Worm (Caenorhabditis elegans) whole organism, L1 larva: ENCODE data around the gene F57B9.8.
A peak's percentile ranks its signal among the peaks of the same experiment; 100 is the strongest.

Experiments
- Y116A8C.19 ChIP-seq: sonication (generic microtip); optimal IDR thresholded peaks from 2 replicates; lab custom pipeline; 2016; ENCODE audit warnings: missing compliant biosample characterization, missing genetic modification characterization, borderline replicate concordance
- aha-1 ChIP-seq: fragments of 150-350 bp; optimal IDR thresholded peaks from 2 replicates; lab custom pipeline; 2014; ENCODE audit warnings: missing biosample characterization, missing genetic modification characterization
- aly-2 ChIP-seq: fragments of 150-350 bp; optimal IDR thresholded peaks from 2 replicates; lab custom pipeline; 2014; ENCODE audit warnings: missing biosample characterization, missing genetic modification characterization
- blmp-1 ChIP-seq: fragments of 150-350 bp; optimal IDR thresholded peaks from 2 replicates; lab custom pipeline; 2014; ENCODE audit warnings: missing biosample characterization, missing genetic modification characterization
- ceh-8 ChIP-seq: fragments of 200-800 bp; sonication (Bioruptor generic); optimal IDR thresholded peaks from 2 replicates; lab custom pipeline; 2018; ENCODE audit warnings: mild to moderate bottlenecking, missing genetic modification characterization, moderate library complexity, missing compliant biosample characterization
- ceh-82 ChIP-seq, 3 experiments: fragments of 150-350 bp in 1 of 3; sonication (generic microtip) in 2 of 3; optimal IDR thresholded peaks; 2 replicates each; lab custom pipeline; 2014 to 2017; ENCODE audit warnings: missing biosample characterization in 3 of 3, missing genetic modification characterization in 3 of 3
- ceh-88 ChIP-seq: fragments of 200-800 bp; sonication (Bioruptor generic); IDR thresholded peaks from 2 replicates; pipeline ENCODE4 v1.3.6; 2022; ENCODE audit warnings: missing genetic modification characterization, missing compliant biosample characterization
- ceh-90 ChIP-seq: sonication (generic microtip); optimal IDR thresholded peaks from 2 replicates; lab custom pipeline; 2016; ENCODE audit warnings: missing genetic modification characterization, missing compliant biosample characterization
- ces-1 ChIP-seq: fragments of 150-350 bp; optimal IDR thresholded peaks from 2 replicates; lab custom pipeline; 2014; ENCODE audit warnings: missing biosample characterization, missing genetic modification reagents, missing genetic modification characterization
- dsc-1 ChIP-seq: sonication (generic microtip); optimal IDR thresholded peaks from 2 replicates; lab custom pipeline; 2016; ENCODE audit warnings: mild to moderate bottlenecking, missing genetic modification characterization, missing compliant biosample characterization
- fkh-4 ChIP-seq: sonication (generic microtip); optimal IDR thresholded peaks from 2 replicates; lab custom pipeline; 2016; ENCODE audit warnings: missing compliant biosample characterization, missing genetic modification characterization, borderline replicate concordance
- fkh-8 ChIP-seq: sonication (generic microtip); optimal IDR thresholded peaks from 2 replicates; lab custom pipeline; 2016; ENCODE audit warnings: mild to moderate bottlenecking, missing genetic modification characterization, missing compliant biosample characterization
- fos-1 ChIP-seq: fragments of 150-350 bp; optimal IDR thresholded peaks from 2 replicates; lab custom pipeline; 2014; ENCODE audit warnings: missing biosample characterization, missing genetic modification characterization
- grh-1 ChIP-seq: fragments of 200-800 bp; sonication (Bioruptor generic); IDR thresholded peaks from 2 replicates; pipeline ENCODE4 v1.3.6; 2022; ENCODE audit warnings: missing genetic modification reagents, missing genetic modification characterization, missing compliant biosample characterization
- hlh-4 ChIP-seq: sonication (generic microtip); optimal IDR thresholded peaks from 2 replicates; lab custom pipeline; 2016; ENCODE audit warnings: mild to moderate bottlenecking, missing genetic modification characterization, missing compliant biosample characterization
- hpl-2 ChIP-seq: fragments of 150-350 bp; optimal IDR thresholded peaks from 2 replicates; lab custom pipeline; 2014; ENCODE audit warnings: missing biosample characterization, missing genetic modification reagents, missing genetic modification characterization
- isw-1 ChIP-seq: fragments of 200-800 bp; sonication (Bioruptor generic); IDR thresholded peaks from 2 replicates; pipeline ENCODE4 v1.3.6; 2022; ENCODE audit warnings: missing genetic modification characterization, missing compliant biosample characterization
- lin-13 ChIP-seq: fragments of 150-350 bp; optimal IDR thresholded peaks from 2 replicates; lab custom pipeline; 2014; ENCODE audit warnings: missing biosample characterization, missing genetic modification reagents, missing genetic modification characterization
- lin-35 ChIP-seq, 2 experiments: fragments of 150-350 bp; optimal IDR thresholded peaks; 2 replicates each; lab custom pipeline; 2014; ENCODE audit warnings: missing biosample characterization in 2 of 2, missing genetic modification characterization in 2 of 2, missing genetic modification reagents in 2 of 2
- lin-39 ChIP-seq: fragments of 150-350 bp; optimal IDR thresholded peaks from 2 replicates; lab custom pipeline; 2014; ENCODE audit warnings: missing biosample characterization, missing genetic modification reagents, missing genetic modification characterization
- lir-3 ChIP-seq: sonication (generic microtip); optimal IDR thresholded peaks from 2 replicates; lab custom pipeline; 2016; ENCODE audit warnings: mild to moderate bottlenecking, missing genetic modification characterization, moderate library complexity, missing compliant biosample characterization; ENCODE audit not compliant: poor library complexity
- lsy-2 ChIP-seq, 2 experiments: fragments of 150-350 bp; optimal IDR thresholded peaks; 2 replicates each; lab custom pipeline; 2014; ENCODE audit warnings: missing biosample characterization in 2 of 2, missing genetic modification characterization in 2 of 2
- mdl-1 ChIP-seq, 2 experiments: fragments of 150-350 bp; optimal IDR thresholded peaks; 2 replicates each; lab custom pipeline; 2014 to 2017; ENCODE audit warnings: missing biosample characterization in 2 of 2, missing genetic modification characterization in 2 of 2, inconsistent platforms in 1 of 2
- mef-2 ChIP-seq: fragments of 150-350 bp; optimal IDR thresholded peaks from 2 replicates; lab custom pipeline; 2014; ENCODE audit warnings: missing biosample characterization, missing genetic modification characterization
- nhr-11 ChIP-seq: fragments of 150-350 bp; optimal IDR thresholded peaks from 2 replicates; lab custom pipeline; 2014; ENCODE audit warnings: missing biosample characterization, missing genetic modification characterization
- nhr-12 ChIP-seq: sonication (generic microtip); optimal IDR thresholded peaks from 2 replicates; lab custom pipeline; 2017; ENCODE audit warnings: missing biosample characterization, missing genetic modification characterization
- nhr-19 ChIP-seq: fragments of 200-800 bp; sonication (Bioruptor generic); conservative IDR thresholded peaks from 2 replicates; pipeline ENCODE4 v1.3.6; 2022; ENCODE audit warnings: missing genetic modification characterization, missing compliant biosample characterization
- nhr-20 ChIP-seq: sonication (generic microtip); optimal IDR thresholded peaks from 2 replicates; lab custom pipeline; 2016; ENCODE audit warnings: mild to moderate bottlenecking, missing genetic modification characterization, missing compliant biosample characterization
- nhr-47 ChIP-seq: sonication (generic microtip); optimal IDR thresholded peaks from 2 replicates; lab custom pipeline; 2016; ENCODE audit warnings: mild to moderate bottlenecking, missing genetic modification characterization, moderate library complexity, missing compliant biosample characterization
- nhr-71 ChIP-seq: sonication (generic microtip); optimal IDR thresholded peaks from 2 replicates; lab custom pipeline; 2016; ENCODE audit warnings: mild to moderate bottlenecking, missing genetic modification characterization, moderate library complexity, missing compliant biosample characterization
- nhr-85 ChIP-seq: sonication (generic microtip); peaks from one replicate; lab custom pipeline; 2016; ENCODE audit warnings: missing genetic modification characterization, inconsistent platforms, missing compliant biosample characterization
- nhr-90 ChIP-seq: sonication (generic microtip); optimal IDR thresholded peaks from 2 replicates; lab custom pipeline; 2016; ENCODE audit warnings: mild to moderate bottlenecking, missing genetic modification characterization, missing compliant biosample characterization; ENCODE audit not compliant: poor library complexity
- pag-3 ChIP-seq: sonication (generic microtip); optimal IDR thresholded peaks from 2 replicates; lab custom pipeline; 2017; ENCODE audit warnings: missing genetic modification characterization, mild to moderate bottlenecking, missing compliant biosample characterization, antibody characterized with exemption, borderline replicate concordance; ENCODE audit not compliant: insufficient read depth
- pqm-1 ChIP-seq: sonication (generic microtip); optimal IDR thresholded peaks from 3 replicates; lab custom pipeline; 2017; ENCODE audit warnings: missing biosample characterization, missing genetic modification characterization
- rnt-1 ChIP-seq: sonication (generic microtip); optimal IDR thresholded peaks from 2 replicates; lab custom pipeline; 2016; ENCODE audit warnings: mild to moderate bottlenecking, missing genetic modification characterization, moderate library complexity, missing compliant biosample characterization
- snu-23 ChIP-seq: sonication (generic microtip); optimal IDR thresholded peaks from 2 replicates; lab custom pipeline; 2016; ENCODE audit warnings: missing genetic modification characterization, missing compliant biosample characterization
- sox-4 ChIP-seq: sonication (generic microtip); optimal IDR thresholded peaks from 2 replicates; lab custom pipeline; 2016; ENCODE audit warnings: missing genetic modification characterization, missing compliant biosample characterization
- swsn-7 ChIP-seq: sonication (generic microtip); optimal IDR thresholded peaks from 2 replicates; lab custom pipeline; 2016; ENCODE audit warnings: missing genetic modification characterization, missing compliant biosample characterization
- tbx-2 ChIP-seq: sonication (generic microtip); optimal IDR thresholded peaks from 2 replicates; lab custom pipeline; 2016; ENCODE audit warnings: missing genetic modification characterization, missing compliant biosample characterization
- unc-130 ChIP-seq: fragments of 150-350 bp; optimal IDR thresholded peaks from 2 replicates; lab custom pipeline; 2017; ENCODE audit warnings: missing biosample characterization, missing genetic modification characterization, inconsistent platforms
- unc-62 ChIP-seq: fragments of 150-350 bp; optimal IDR thresholded peaks from 2 replicates; lab custom pipeline; 2014; ENCODE audit warnings: missing biosample characterization, missing genetic modification reagents, missing genetic modification characterization
- vab-15 ChIP-seq: sonication (generic microtip); optimal IDR thresholded peaks from 2 replicates; lab custom pipeline; 2017; ENCODE audit warnings: missing genotype, mild to moderate bottlenecking, missing genetic modification characterization, missing compliant biosample characterization
- xbp-1 ChIP-seq: sonication (generic microtip); optimal IDR thresholded peaks from 2 replicates; lab custom pipeline; 2016; ENCODE audit warnings: missing genetic modification characterization, missing compliant biosample characterization
- zag-1 ChIP-seq: fragments of 150-350 bp; optimal IDR thresholded peaks from 2 replicates; lab custom pipeline; 2014; ENCODE audit warnings: missing biosample characterization, missing genetic modification characterization
- zip-4 ChIP-seq: fragments of 200-800 bp; sonication (Bioruptor generic); optimal IDR thresholded peaks from 2 replicates; lab custom pipeline; 2018; ENCODE audit warnings: mild to moderate bottlenecking, missing genetic modification characterization, moderate library complexity, missing compliant biosample characterization
- ztf-4 ChIP-seq: fragments of 150-350 bp; optimal IDR thresholded peaks from 2 replicates; lab custom pipeline; 2014; ENCODE audit warnings: missing biosample characterization, missing genetic modification characterization

F57B9.8 gene

DNA sequence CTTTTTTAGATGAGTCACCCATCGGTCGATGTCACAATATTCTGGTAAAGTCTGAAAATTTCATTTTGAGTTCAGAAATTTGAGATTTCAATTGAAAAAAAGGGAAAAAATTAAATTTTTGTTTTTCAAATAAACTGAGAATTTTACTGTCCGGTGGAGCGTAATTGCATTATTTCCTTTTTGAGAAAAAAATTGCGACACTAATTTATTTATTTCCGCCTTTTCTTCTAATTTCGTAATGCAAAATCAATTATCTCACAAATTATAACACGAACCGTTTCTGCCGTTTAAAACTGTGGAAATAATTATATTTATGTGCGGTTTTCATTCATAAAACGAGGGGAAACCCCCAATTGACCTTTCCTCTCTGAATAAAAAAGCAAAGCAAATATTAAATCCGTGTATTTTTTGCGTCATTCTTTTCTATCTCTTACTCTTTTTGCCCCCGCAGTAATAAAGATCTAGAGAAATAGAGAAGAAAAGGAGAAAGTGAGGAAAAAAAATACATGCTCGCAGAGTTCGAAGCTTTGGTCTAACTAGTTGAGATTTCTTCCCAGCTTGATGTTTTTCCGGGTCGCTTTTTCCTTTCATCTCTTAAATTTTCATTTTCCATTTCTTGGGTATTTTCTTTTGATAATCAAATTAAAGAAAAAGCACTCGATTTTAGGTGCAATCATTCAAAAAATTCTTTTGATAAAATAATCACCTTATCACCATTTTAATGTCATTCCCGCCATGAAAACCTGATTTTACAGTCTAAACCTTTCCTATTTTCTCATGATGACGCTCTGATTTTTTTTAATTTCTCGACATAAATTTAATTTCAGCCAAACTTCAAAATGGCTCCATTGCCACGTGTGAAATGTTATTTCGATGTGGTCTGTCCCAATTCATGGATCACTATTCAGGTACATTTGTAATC, 31.8 kb downstream of the F57B9.8 start, which contains the start of the genes brc-2 and T07E3.3 (continued):
- TF ChIP-seq tbx-2 (tag; lab: Kevin White, UChicago), result peak; percentile 3

- TF ChIP-seq lin-39 (peak; percentile 26), vab-15 (tag; lab: Kevin White, UChicago) (no peak), aly-2 (tag; lab: Kevin White, UChicago) (peak; percentile 51), ceh-8 (GFP tag; lab: Kevin White, UChicago) (no peak), ceh-90 (tag; lab: Kevin White, UChicago) (no peak), ceh-88 (GFP tag; lab: Robert Waterston, UW) (no peak)
Measured at ce11 chrIII:6900609-6901008, 34.5 kb downstream of the F57B9.8 start.

ce11 chrIII:6898518-6898917, 36.6 kb downstream of the F57B9.8 start:
- TF ChIP-seq lsy-2 (tag; optimal IDR thresholded peaks at IDR 0.05; lab: Kevin White, UChicago), result peak; percentile 54 to 70
- TF ChIP-seq blmp-1, result peak; percentile 48
- TF ChIP-seq nhr-47 (tag; lab: Kevin White, UChicago), result peak; percentile 44
- no peak for TF ChIP-seq Y116A8C.19 (tag; lab: Kevin White, UChicago)
- no peak for TF ChIP-seq hpl-2 (GFP tag; lab: Kevin White, UChicago)
- TF ChIP-seq zip-4 (GFP tag; lab: Kevin White, UChicago), result no peak
- no peak for TF ChIP-seq pag-3 (tag; lab: Kevin White, UChicago)
- no peak for TF ChIP-seq ceh-82 (tag; optimal IDR thresholded peaks at IDR 0.05; lab: Kevin White, UChicago)
- peak; percentile 35 for TF ChIP-seq nhr-11 (tag; lab: Kevin White, UChicago)
- TF ChIP-seq rnt-1 (tag; lab: Kevin White, UChicago), result peak; percentile 63
- no peak for TF ChIP-seq ceh-90 (tag; lab: Kevin White, UChicago)
- TF ChIP-seq nhr-85 (tag; lab: Kevin White, UChicago), result peak; percentile 85
- TF ChIP-seq zag-1, result no peak
- no peak for TF ChIP-seq sox-4 (tag; lab: Kevin White, UChicago)
- no peak for TF ChIP-seq aha-1
- TF ChIP-seq nhr-90 (tag; lab: Kevin White, UChicago), result peak; percentile 44
- peak; percentile 91 for TF ChIP-seq nhr-71
- no peak for TF ChIP-seq ces-1 (GFP tag; lab: Kevin White, UChicago)
- peak in 1 of 2 experiments; percentile 23 for TF ChIP-seq mdl-1 (tag; optimal IDR thresholded peaks at IDR 0.05; lab: Kevin White, UChicago)
- peak; percentile 56 for TF ChIP-seq unc-130 (tag; lab: Kevin White, UChicago)
- TF ChIP-seq hlh-4 (tag; lab: Kevin White, UChicago), result no peak
- peak in 1 of 2 experiments; percentile 61 for TF ChIP-seq lin-35 (GFP tag; optimal IDR thresholded peaks at IDR 0.05; lab: Kevin White, UChicago)
- TF ChIP-seq fkh-4 (tag; lab: Kevin White, UChicago), result no peak
- TF ChIP-seq unc-62 (GFP tag; lab: Kevin White, UChicago), result no peak
- TF ChIP-seq nhr-20, result peak; percentile 83
- TF ChIP-seq grh-1 (GFP tag; lab: Robert Waterston, UW), result peak; percentile 50
- TF ChIP-seq fos-1 (tag; lab: Kevin White, UChicago), result peak; percentile 5
- peak; percentile 58 for TF ChIP-seq tbx-2 (tag; lab: Kevin White, UChicago)
- no peak for TF ChIP-seq xbp-1 (tag; lab: Kevin White, UChicago)
- TF ChIP-seq mef-2 (tag; lab: Kevin White, UChicago), result no peak
- TF ChIP-seq pqm-1 (tag; lab: Kevin White, UChicago), result no peak
- TF ChIP-seq nhr-19 (GFP tag; lab: Robert Waterston, UW), result peak; percentile 79
- TF ChIP-seq isw-1 (GFP tag; lab: Robert Waterston, UW), result no peak
- TF ChIP-seq lin-39, result peak; percentile 29
- TF ChIP-seq lin-13 (GFP tag; lab: Kevin White, UChicago), result peak; percentile 26
- TF ChIP-seq dsc-1 (tag; lab: Kevin White, UChicago), result no peak
- no peak for TF ChIP-seq nhr-12
- TF ChIP-seq ztf-4, result peak; percentile 40
- TF ChIP-seq snu-23 (GFP tag; lab: Kevin White, UChicago), result peak; percentile 73
- peak; percentile 12 for TF ChIP-seq swsn-7 (tag; lab: Kevin White, UChicago)
- TF ChIP-seq fkh-8 (tag; lab: Kevin White, UChicago), result no peak
- TF ChIP-seq lir-3, result peak; percentile 4
- 0 out of 2 replicates have a peak, but pooled peaks have one; percentile 14 for TF ChIP-seq ceh-88 (GFP tag; lab: Robert Waterston, UW)
